Fruit fly (Drosophila melanogaster) whole organism, embryonic: Measurements from ENCODE around the gene CG13031.

Experiments used
- BEAF-32 ChIP-seq: fragments of 200-800 bp; sonication (Bioruptor generic); optimal IDR thresholded peaks from 3 replicates; lab custom pipeline; 2017; ENCODE audit warnings: missing biosample characterization, missing genetic modification characterization, mild to moderate bottlenecking, moderate library complexity, missing genetic modification reagents
- C15 ChIP-seq: fragments of 200-800 bp; sonication (Bioruptor generic); IDR thresholded peaks from 3 replicates; pipeline ENCODE4 v1.3.6; 2022; ENCODE audit warnings: missing biosample characterization, missing genetic modification characterization
- CG10959 ChIP-seq: fragments of 200-800 bp; sonication (Bioruptor generic); IDR thresholded peaks from 2 replicates; pipeline ENCODE4 v1.3.6; 2022; ENCODE audit warnings: missing biosample characterization, missing genetic modification characterization
- CG11560 ChIP-seq: fragments of 200-800 bp; sonication (Bioruptor generic); IDR thresholded peaks from 3 replicates; pipeline ENCODE4 v1.3.6; 2022; ENCODE audit warnings: missing biosample characterization, missing genetic modification characterization
- CG12299 ChIP-seq: fragments of 200-800 bp; sonication (Bioruptor generic); optimal IDR thresholded peaks from 2 replicates; lab custom pipeline; 2018; ENCODE audit warnings: missing biosample characterization, mild to moderate bottlenecking, missing genetic modification characterization
- CG12391 ChIP-seq: fragments of 200-800 bp; sonication (Bioruptor generic); optimal IDR thresholded peaks from 3 replicates; lab custom pipeline; 2018; ENCODE audit warnings: missing biosample characterization, mild to moderate bottlenecking, missing genetic modification characterization, moderate library complexity
- CG13287 ChIP-seq: fragments of 200-800 bp; sonication (Bioruptor generic); IDR thresholded peaks from 2 replicates; pipeline ENCODE4 v1.3.6; 2022; ENCODE audit warnings: missing biosample characterization, missing genetic modification characterization; ENCODE audit not compliant: partially characterized antibody
- CG14667 ChIP-seq: fragments of 200-800 bp; sonication (Bioruptor generic); IDR thresholded peaks from 2 replicates; pipeline ENCODE4 v1.3.6; 2022; ENCODE audit warnings: missing biosample characterization, missing genetic modification characterization
- CG17361 ChIP-seq: fragments of 200-800 bp; sonication (Bioruptor generic); IDR thresholded peaks from 3 replicates; pipeline ENCODE4 v1.3.6; 2022; ENCODE audit warnings: missing biosample characterization, missing genetic modification characterization
- CG18619 ChIP-seq: fragments of 200-800 bp; sonication (Bioruptor generic); optimal IDR thresholded peaks from 3 replicates; lab custom pipeline; 2017; ENCODE audit warnings: missing biosample characterization, mild to moderate bottlenecking, missing genetic modification characterization
- CG18764 ChIP-seq: fragments of 200-800 bp; sonication (Bioruptor generic); optimal IDR thresholded peaks from 3 replicates; lab custom pipeline; 2016; ENCODE audit warnings: missing biosample characterization, missing genetic modification characterization
- CG2116 ChIP-seq: fragments of 200-800 bp; sonication (Bioruptor generic); optimal IDR thresholded peaks from 3 replicates; lab custom pipeline; 2018; ENCODE audit warnings: missing biosample characterization, mild to moderate bottlenecking, missing genetic modification characterization
- CG2199 ChIP-seq: fragments of 200-800 bp; sonication (Bioruptor generic); IDR thresholded peaks from 3 replicates; pipeline ENCODE4 v1.3.6; 2022; ENCODE audit warnings: missing biosample characterization, missing genetic modification characterization
- CG4424 ChIP-seq: fragments of 200-800 bp; sonication (Bioruptor generic); optimal IDR thresholded peaks from 3 replicates; lab custom pipeline; 2016; ENCODE audit warnings: missing biosample characterization, missing genetic modification characterization
- CG8089 ChIP-seq: fragments of 200-800 bp; sonication (Bioruptor generic); optimal IDR thresholded peaks from 3 replicates; lab custom pipeline; 2016; ENCODE audit warnings: missing biosample characterization, missing genetic modification characterization
- CG9727 ChIP-seq: fragments of 200-800 bp; sonication (Bioruptor generic); optimal IDR thresholded peaks from 3 replicates; lab custom pipeline; 2017; ENCODE audit warnings: missing biosample characterization, mild to moderate bottlenecking, missing genetic modification characterization
- Dek ChIP-seq: fragments of 200-800 bp; sonication (Bioruptor generic); optimal IDR thresholded peaks from 3 replicates; lab custom pipeline; 2019; ENCODE audit warnings: missing biosample characterization, mild to moderate bottlenecking, missing genetic modification characterization, moderate library complexity
- Doc3 ChIP-seq: fragments of 200-800 bp; sonication (Bioruptor generic); IDR thresholded peaks from 3 replicates; pipeline ENCODE4 v1.3.6; 2022; ENCODE audit warnings: missing biosample characterization, missing genetic modification characterization; ENCODE audit not compliant: partially characterized antibody
- HLHmδ ChIP-seq: fragments of 200-800 bp; sonication (Bioruptor generic); optimal IDR thresholded peaks from 2 replicates; lab custom pipeline; 2018; ENCODE audit warnings: missing biosample characterization, mild to moderate bottlenecking, missing genetic modification characterization, moderate library complexity
- HmgZ ChIP-seq: fragments of 200-800 bp; sonication (Bioruptor generic); optimal IDR thresholded peaks from 2 replicates; lab custom pipeline; 2018; ENCODE audit warnings: missing biosample characterization, mild to moderate bottlenecking, missing genetic modification characterization
- MESR4 ChIP-seq: fragments of 200-800 bp; sonication (Bioruptor generic); optimal IDR thresholded peaks from 2 replicates; lab custom pipeline; 2018; ENCODE audit warnings: missing biosample characterization, mild to moderate bottlenecking, missing genetic modification characterization, moderate library complexity
- NC2α ChIP-seq: fragments of 200-800 bp; sonication (Bioruptor generic); optimal IDR thresholded peaks from 2 replicates; lab custom pipeline; 2016; ENCODE audit warnings: missing biosample characterization, missing genetic modification characterization
- NK7.1 ChIP-seq: fragments of 200-800 bp; sonication (Bioruptor generic); optimal IDR thresholded peaks from 3 replicates; lab custom pipeline; 2016; ENCODE audit warnings: missing biosample characterization, missing genetic modification characterization
- Sry-β ChIP-seq: fragments of 200-800 bp; sonication (Bioruptor generic); optimal IDR thresholded peaks from 2 replicates; lab custom pipeline; 2018; ENCODE audit warnings: missing biosample characterization, mild to moderate bottlenecking, missing genetic modification characterization, moderate library complexity
- aop ChIP-seq: fragments of 200-800 bp; sonication (Bioruptor generic); IDR thresholded peaks from 2 replicates; pipeline ENCODE4 v1.3.6; 2022; ENCODE audit warnings: missing biosample characterization, missing genetic modification characterization
- btn ChIP-seq: fragments of 200-800 bp; sonication (Bioruptor generic); optimal IDR thresholded peaks from 2 replicates; lab custom pipeline; 2016; ENCODE audit warnings: missing biosample characterization, missing genetic modification characterization
- cas ChIP-seq: fragments of 200-800 bp; sonication (Bioruptor generic); IDR thresholded peaks from 2 replicates; pipeline ENCODE4 v1.3.6; 2022; ENCODE audit warnings: missing biosample characterization, missing genetic modification characterization
- da ChIP-seq: fragments of 200-800 bp; sonication (Bioruptor generic); optimal IDR thresholded peaks from 2 replicates; lab custom pipeline; 2016; ENCODE audit warnings: missing biosample characterization, missing genetic modification characterization
- disco-r ChIP-seq: fragments of 200-800 bp; sonication (Bioruptor generic); optimal IDR thresholded peaks from 2 replicates; lab custom pipeline; 2016; ENCODE audit warnings: missing biosample characterization, missing genetic modification characterization
- dysf ChIP-seq: fragments of 200-800 bp; sonication (Bioruptor generic); IDR thresholded peaks from 3 replicates; pipeline ENCODE4 v1.3.6; 2022; ENCODE audit warnings: missing biosample characterization, missing genetic modification characterization
- exex ChIP-seq: fragments of 200-800 bp; sonication (Bioruptor generic); optimal IDR thresholded peaks from 4 replicates; lab custom pipeline; 2018; ENCODE audit warnings: missing biosample characterization, mild to moderate bottlenecking, missing genetic modification characterization, moderate library complexity
- fd102C ChIP-seq: fragments of 200-800 bp; sonication (Bioruptor generic); optimal IDR thresholded peaks from 2 replicates; lab custom pipeline; 2018; ENCODE audit warnings: missing biosample characterization, mild to moderate bottlenecking, missing genetic modification characterization, moderate library complexity
- gsb-n ChIP-seq: fragments of 200-800 bp; sonication (Bioruptor generic); optimal IDR thresholded peaks from 3 replicates; lab custom pipeline; 2018; ENCODE audit warnings: missing biosample characterization, mild to moderate bottlenecking, missing genetic modification characterization
- insv ChIP-seq, 2 experiments: fragments of 200-800 bp; sonication (Bioruptor generic); optimal IDR thresholded peaks; 3 replicates each; lab custom pipeline; 2016 to 2018; ENCODE audit warnings: missing biosample characterization in 2 of 2, missing genetic modification characterization in 2 of 2
- mld ChIP-seq: fragments of 200-800 bp; sonication (Bioruptor generic); IDR thresholded peaks from 3 replicates; pipeline ENCODE4 v1.3.6; 2022; ENCODE audit warnings: missing biosample characterization, missing genetic modification characterization; ENCODE audit not compliant: partially characterized antibody
- nmo ChIP-seq: fragments of 200-800 bp; sonication (Bioruptor generic); optimal IDR thresholded peaks from 2 replicates; lab custom pipeline; 2018; ENCODE audit warnings: missing biosample characterization, mild to moderate bottlenecking, missing genetic modification characterization, moderate library complexity
- oc ChIP-seq: fragments of 200-800 bp; sonication (Bioruptor generic); optimal IDR thresholded peaks from 2 replicates; lab custom pipeline; 2018; ENCODE audit warnings: missing biosample characterization, mild to moderate bottlenecking, missing genetic modification characterization, moderate library complexity
- pros ChIP-seq: fragments of 200-800 bp; sonication (Bioruptor generic); optimal IDR thresholded peaks from 3 replicates; lab custom pipeline; 2019; ENCODE audit warnings: missing biosample characterization, mild to moderate bottlenecking, missing genetic modification characterization, moderate library complexity
- repo ChIP-seq: fragments of 200-800 bp; sonication (Bioruptor generic); optimal IDR thresholded peaks from 2 replicates; lab custom pipeline; 2016; ENCODE audit warnings: missing biosample characterization, missing genetic modification characterization
- sens ChIP-seq: fragments of 200-800 bp; sonication (Bioruptor generic); peaks from one replicate; lab custom pipeline; 2016; ENCODE audit warnings: missing biosample characterization, missing genetic modification characterization
- shn ChIP-seq: fragments of 200-800 bp; sonication (Bioruptor generic); optimal IDR thresholded peaks from 3 replicates; lab custom pipeline; 2016; ENCODE audit warnings: missing biosample characterization, missing genetic modification characterization
- sima ChIP-seq: fragments of 200-800 bp; sonication (Bioruptor generic); optimal IDR thresholded peaks from 2 replicates; lab custom pipeline; 2016; ENCODE audit warnings: missing biosample characterization, missing genetic modification characterization
- tll ChIP-seq, 2 experiments: fragments of 200-800 bp in 1 of 2; fragments of >200 bp in 1 of 2; sonication (Bioruptor generic) in 1 of 2; optimal IDR thresholded peaks; 2 replicates each; lab custom pipeline; 2017 to 2019; ENCODE audit warnings: missing biosample characterization in 2 of 2, missing genetic modification characterization in 2 of 2, mild to moderate bottlenecking in 1 of 2, moderate library complexity in 1 of 2
- toy ChIP-seq: fragments of 200-800 bp; sonication (Bioruptor generic); IDR thresholded peaks from 2 replicates; pipeline ENCODE4 v1.3.6; 2022; ENCODE audit warnings: missing biosample characterization, missing genetic modification characterization
- zf30C ChIP-seq: fragments of 200-800 bp; sonication (Bioruptor generic); optimal IDR thresholded peaks from 3 replicates; lab custom pipeline; 2018; ENCODE audit warnings: missing biosample characterization, mild to moderate bottlenecking, missing genetic modification characterization

The CG13031 gene

dm6 chr3L:16765647-16766628 lies 41.3 kb downstream of the CG13031 start, which contains the start of gene Nrt (continued):
- peak; percentile 37 for TF ChIP-seq nmo
- TF ChIP-seq disco-r (GFP tag; lab: Kevin White, UChicago) = no peak
- TF ChIP-seq exex = peak; percentile 9
- TF ChIP-seq Sry-β (GFP tag; lab: Kevin White, UChicago) = no peak

dm6 chr3L:16766901-16767300 lies 42.2 kb downstream of the CG13031 start:
- no peak for TF ChIP-seq NK7.1 (GFP tag; lab: Kevin White, UChicago)
- TF ChIP-seq CG10959 = no peak
- peak; percentile 25 for TF ChIP-seq gsb-n (tag; lab: Kevin White, UChicago)
- TF ChIP-seq sens (GFP tag; lab: Kevin White, UChicago) = peak; percentile 75
- TF ChIP-seq pros (GFP tag; lab: Kevin White, UChicago) = peak; percentile 67
- TF ChIP-seq oc (tag; lab: Kevin White, UChicago) = peak; percentile 90
- TF ChIP-seq CG18619 = no peak
- TF ChIP-seq C15 (GFP tag; lab: Robert Waterston, UW) = no peak
- 0 out of 3 replicates have a peak, but pooled peaks have one; percentile 41 for TF ChIP-seq CG2199 (GFP tag; lab: Robert Waterston, UW)
- TF ChIP-seq CG13287 = no peak
- peak; percentile 7 for TF ChIP-seq HLHmδ

dm6 chr3L:16768001-16768652 lies 43.5 kb downstream of the CG13031 start:
- TF ChIP-seq da (no peak), CG11560 (no peak), CG12299 (tag; lab: Kevin White, UChicago) (no peak), CG2116 (no peak), zf30C (GFP tag; lab: Kevin White, UChicago) (no peak), Doc3 (GFP tag; lab: Robert Waterston, UW) (0 out of 3 replicates have a peak, but pooled peaks have one; percentile 14), fd102C (peak; percentile 55), CG4424 (GFP tag; lab: Kevin White, UChicago) (peak; percentile 22), btn (GFP tag; lab: Kevin White, UChicago) (no peak), toy (GFP tag; lab: Robert Waterston, UW) (no peak), MESR4 (GFP tag; lab: Kevin White, UChicago) (no peak), CG17361 (GFP tag; lab: Robert Waterston, UW) (0 out of 3 replicates have a peak, but pooled peaks have one; percentile 37), CG14667 (GFP tag; lab: Robert Waterston, UW) (no peak), Dek (tag; lab: Kevin White, UChicago) (no peak), cas (GFP tag; lab: Robert Waterston, UW) (no peak), dysf (GFP tag; lab: Robert Waterston, UW) (0 out of 3 replicates have a peak, but pooled peaks have one; percentile 9), tll (GFP tag; optimal IDR thresholded peaks at IDR 0.05; lab: Kevin White, UChicago) (peak in 1 of 2 experiments; percentile 52), shn (GFP tag; lab: Kevin White, UChicago) (no peak), insv (GFP tag; optimal IDR thresholded peaks at IDR 0.05; lab: Kevin White, UChicago) (peak in 1 of 2 experiments; percentile 27), aop (GFP tag; lab: Robert Waterston, UW) (no peak), BEAF-32 (GFP tag; lab: Kevin White, UChicago) (no peak), mld (no peak), sima (no peak), repo (GFP tag; lab: Kevin White, UChicago) (no peak), NC2α (no peak), CG18764 (GFP tag; lab: Kevin White, UChicago) (no peak), CG8089 (GFP tag; lab: Kevin White, UChicago) (peak; percentile 2), CG9727 (GFP tag; lab: Kevin White, UChicago) (peak; percentile 63), HmgZ (tag; lab: Kevin White, UChicago) (no peak), CG12391 (tag; lab: Kevin White, UChicago) (peak; percentile 45)
